Fruit fly (Drosophila melanogaster): ENCODE results near the gene CG15820.
A peak's percentile ranks its signal among the peaks of the same experiment; 100 is the strongest.

The CG15820 gene

DNA sequence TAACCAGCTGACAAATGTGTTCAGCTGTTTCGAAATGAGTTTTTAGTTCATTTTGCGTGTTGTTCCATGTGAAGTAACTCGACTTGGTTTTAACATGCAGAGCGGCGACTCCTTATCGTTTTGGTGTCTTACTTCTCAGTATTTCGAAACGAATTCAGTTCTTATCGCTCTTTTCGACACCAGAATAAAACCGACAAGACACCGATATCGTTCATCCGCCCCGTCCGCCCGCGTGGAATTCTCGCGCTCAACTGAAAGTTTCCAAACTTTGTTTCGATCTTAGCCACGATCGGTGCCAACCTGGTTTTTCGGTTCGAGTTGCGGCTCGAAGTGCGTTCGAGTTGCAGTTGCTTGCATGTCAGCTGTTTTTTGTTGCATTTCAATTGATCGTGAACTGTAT lies 10.5 kb downstream of the CG15820 start, which contains the start of gene CG15822 (continued):
- no peak for TF ChIP-seq jigr1 (GFP tag; IDR thresholded peaks at IDR 0.05)
- no peak for TF ChIP-seq CG15696 (tag; optimal IDR thresholded peaks at IDR 0.05)

DNA sequence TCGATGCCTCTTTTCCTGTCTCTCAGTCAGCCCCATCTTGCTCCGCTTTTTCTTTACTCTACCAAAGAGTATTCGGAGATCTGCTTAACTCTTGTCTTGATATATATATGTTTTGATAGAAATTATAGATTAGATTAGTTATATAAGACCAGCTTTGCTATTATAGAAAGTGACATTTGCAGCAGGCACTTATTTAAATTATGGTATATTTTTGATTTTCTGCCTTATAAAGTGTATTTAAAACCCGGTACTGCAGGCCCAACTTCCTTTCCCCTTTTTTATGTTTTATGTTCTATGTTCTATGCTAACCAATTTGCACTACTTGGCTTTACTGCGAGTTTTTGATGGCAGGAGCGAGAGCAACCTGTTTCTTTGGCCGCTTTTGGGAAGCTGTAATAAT lies 11.5 kb downstream of the CG15820 start:
- TF ChIP-seq al (GFP tag; IDR thresholded peaks at IDR 0.05): no peak
- TF ChIP-seq peb (GFP tag; IDR thresholded peaks at IDR 0.05): no peak
- no peak for TF ChIP-seq CG14710 (tag; optimal IDR thresholded peaks at IDR 0.05)
- TF ChIP-seq dan (GFP tag; IDR thresholded peaks at IDR 0.05): no peak
- TF ChIP-seq Pdp1 (GFP tag; optimal IDR thresholded peaks at IDR 0.05): peak in 1 of 2 experiments; percentile 33
- no peak for TF ChIP-seq ase (GFP tag; IDR thresholded peaks at IDR 0.05)
- no peak for TF ChIP-seq CoRest (tag; optimal IDR thresholded peaks at IDR 0.05)
- peak; percentile 55; the same call in 1 of the 2 replicates for TF ChIP-seq Drgx (GFP tag; IDR thresholded peaks at IDR 0.05)
- TF ChIP-seq Side (GFP tag; optimal IDR thresholded peaks at IDR 0.05): no peak
- TF ChIP-seq Oaz (GFP tag; IDR thresholded peaks at IDR 0.05): no peak
- no peak for TF ChIP-seq bcd (GFP tag; optimal IDR thresholded peaks at IDR 0.05)

DNA sequence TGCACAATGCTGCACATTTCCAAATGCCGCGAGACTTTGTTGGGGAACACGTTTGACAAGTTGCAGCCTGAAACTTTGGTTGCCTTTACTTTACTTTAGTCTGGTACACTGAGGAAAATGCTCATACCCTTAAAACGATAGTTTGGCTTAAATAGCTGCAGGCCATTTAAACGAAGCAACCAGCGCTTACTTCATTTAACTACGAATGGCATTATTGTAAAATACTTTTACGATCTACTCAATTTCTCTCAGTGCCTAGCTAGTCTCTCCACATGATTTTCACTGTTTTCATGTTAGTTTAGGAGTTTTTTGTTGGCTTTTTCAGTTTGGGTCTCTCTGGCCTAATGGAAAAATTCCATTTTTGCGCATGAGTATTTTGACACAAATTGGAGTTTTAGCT lies 12.1 kb downstream of the CG15820 start:
- TF ChIP-seq ase (GFP tag; IDR thresholded peaks at IDR 0.05): peak; percentile 80
- TF ChIP-seq ewg (GFP tag; optimal IDR thresholded peaks at IDR 0.05): peak; percentile 63
- TF ChIP-seq bab2 (GFP tag; optimal IDR thresholded peaks at IDR 0.05): peak; percentile 65
- peak; percentile 82 for TF ChIP-seq otp (GFP tag; IDR thresholded peaks at IDR 0.05)
- TF ChIP-seq CG18262 (tag; optimal IDR thresholded peaks at IDR 0.05): peak; percentile 86
- no peak for TF ChIP-seq zen2 (GFP tag; IDR thresholded peaks at IDR 0.05; ENCODE audit: partially characterized antibody)
- peak; percentile 74; the same call in 2 of the 3 replicates for TF ChIP-seq croc (GFP tag; conservative IDR thresholded peaks at IDR 0.05)
- TF ChIP-seq pfk (GFP tag; optimal IDR thresholded peaks at IDR 0.05): no peak
- peak; percentile 65 for TF ChIP-seq CG17802 (tag; optimal IDR thresholded peaks at IDR 0.05)
- TF ChIP-seq tup (GFP tag; optimal IDR thresholded peaks at IDR 0.05): no peak
- TF ChIP-seq odd (GFP tag; optimal IDR thresholded peaks at IDR 0.05): no peak
- TF ChIP-seq H15 (GFP tag; IDR thresholded peaks at IDR 0.05): peak; percentile 87
- TF ChIP-seq D19B (GFP tag; optimal IDR thresholded peaks at IDR 0.05): no peak
- no peak for TF ChIP-seq zfh2 (GFP tag; optimal IDR thresholded peaks at IDR 0.05)
- no peak for TF ChIP-seq CG11398 (GFP tag; optimal IDR thresholded peaks at IDR 0.05)
- peak; percentile 83 for TF ChIP-seq CG4820 (GFP tag; optimal IDR thresholded peaks at IDR 0.05)
- TF ChIP-seq CG14667 (GFP tag; IDR thresholded peaks at IDR 0.05): peak; percentile 66
- TF ChIP-seq sug (tag; optimal IDR thresholded peaks at IDR 0.05): peak; percentile 17
- no peak for TF ChIP-seq tll (GFP tag; optimal IDR thresholded peaks at IDR 0.05)
- TF ChIP-seq CG32772 (GFP tag; IDR thresholded peaks at IDR 0.05): peak; percentile 75; the same call in 1 of the 2 replicates
- peak; percentile 83 for TF ChIP-seq Camta (GFP tag; optimal IDR thresholded peaks at IDR 0.05)
- TF ChIP-seq gfzf (GFP tag; optimal IDR thresholded peaks at IDR 0.05): no peak
- peak; percentile 33 for TF ChIP-seq corto (GFP tag; optimal IDR thresholded peaks at IDR 0.05)
- TF ChIP-seq Rfx (GFP tag; IDR thresholded peaks at IDR 0.05): peak; percentile 80
- no peak for TF ChIP-seq NFAT (GFP tag; IDR thresholded peaks at IDR 0.05)
- TF ChIP-seq Hr3 (GFP tag; optimal IDR thresholded peaks at IDR 0.05): peak; percentile 19
- TF ChIP-seq CG12299 (tag; optimal IDR thresholded peaks at IDR 0.05): peak; percentile 33
- no peak for TF ChIP-seq ab (GFP tag; optimal IDR thresholded peaks at IDR 0.05)
- peak; percentile 69 for TF ChIP-seq unpg (GFP tag; optimal IDR thresholded peaks at IDR 0.05)
- no peak for TF ChIP-seq nerfin-2 (GFP tag; IDR thresholded peaks at IDR 0.05; ENCODE audit: partially characterized antibody)
- no peak for TF ChIP-seq disco-r (GFP tag; optimal IDR thresholded peaks at IDR 0.05)
- TF ChIP-seq BtbVII (GFP tag; optimal IDR thresholded peaks at IDR 0.05): peak; percentile 37
- no peak for TF ChIP-seq CG12744 (GFP tag; optimal IDR thresholded peaks at IDR 0.05)
- TF ChIP-seq slbo (GFP tag; IDR thresholded peaks at IDR 0.05): peak; percentile 70
- peak in 1 of 2 experiments; percentile 93 for TF ChIP-seq eve (GFP tag; optimal IDR thresholded peaks at IDR 0.05)
- TF ChIP-seq chif (GFP tag; optimal IDR thresholded peaks at IDR 0.05): peak; percentile 40 to 72
- peak; percentile 7 for TF ChIP-seq en (GFP tag; optimal IDR thresholded peaks at IDR 0.05)

Measured in whole organism, embryonic.